Fruit fly (Drosophila melanogaster) whole organism, embryonic: ENCODE results near the gene CG5846.

Experiments
- B-H2 ChIP-seq: fragments of 200-800 bp; sonication (Bioruptor generic); optimal IDR thresholded peaks from 2 replicates; lab custom pipeline; 2018; ENCODE audit warnings: missing biosample characterization, mild to moderate bottlenecking, missing genetic modification characterization
- Blimp-1 ChIP-seq: fragments of 200-800 bp; sonication (Bioruptor generic); optimal IDR thresholded peaks from 3 replicates; lab custom pipeline; 2018; ENCODE audit warnings: missing biosample characterization, missing genetic modification characterization, mild to moderate bottlenecking, moderate library complexity, missing genetic modification reagents
- CG10366 ChIP-seq: fragments of 200-800 bp; sonication (Bioruptor generic); IDR thresholded peaks from 2 replicates; pipeline ENCODE4 v1.3.6; 2022; ENCODE audit warnings: missing biosample characterization, missing genetic modification characterization
- CG13123 ChIP-seq: fragments of 200-800 bp; sonication (Bioruptor generic); optimal IDR thresholded peaks from 2 replicates; lab custom pipeline; 2016; ENCODE audit warnings: missing biosample characterization, missing genetic modification characterization
- CG14965 ChIP-seq: fragments of 200-800 bp; sonication (Bioruptor generic); optimal IDR thresholded peaks from 2 replicates; lab custom pipeline; 2016; ENCODE audit warnings: missing biosample characterization, missing genetic modification characterization, borderline replicate concordance
- CG17385 ChIP-seq: fragments of 200-800 bp; sonication (Bioruptor generic); optimal IDR thresholded peaks from 3 replicates; lab custom pipeline; 2018; ENCODE audit warnings: missing biosample characterization, mild to moderate bottlenecking, missing genetic modification characterization
- CG18011 ChIP-seq: fragments of 200-800 bp; sonication (Bioruptor generic); optimal IDR thresholded peaks from 2 replicates; lab custom pipeline; 2017; ENCODE audit warnings: missing biosample characterization, missing genetic modification characterization, mild to moderate bottlenecking, moderate library complexity, missing genotype
- CG18262 ChIP-seq: fragments of 200-800 bp; optimal IDR thresholded peaks from 3 replicates; lab custom pipeline; 2019; ENCODE audit warnings: missing biosample characterization, mild to moderate bottlenecking, missing genetic modification characterization, moderate library complexity
- CG3065 ChIP-seq: fragments of 200-800 bp; sonication (Bioruptor generic); optimal IDR thresholded peaks from 2 replicates; lab custom pipeline; 2016; ENCODE audit warnings: missing biosample characterization, missing genetic modification characterization
- CG32532 ChIP-seq: fragments of 200-800 bp; sonication (Bioruptor generic); IDR thresholded peaks from 2 replicates; pipeline ENCODE4 v1.3.6; 2022; ENCODE audit warnings: missing biosample characterization, missing genetic modification characterization
- CG4424 ChIP-seq: fragments of 200-800 bp; sonication (Bioruptor generic); optimal IDR thresholded peaks from 3 replicates; lab custom pipeline; 2016; ENCODE audit warnings: missing biosample characterization, missing genetic modification characterization
- CG6765 ChIP-seq: fragments of 200-800 bp; sonication (Bioruptor generic); optimal IDR thresholded peaks from 3 replicates; lab custom pipeline; 2017; ENCODE audit warnings: missing biosample characterization, mild to moderate bottlenecking, missing genetic modification characterization
- CG6791 ChIP-seq: fragments of 200-800 bp; sonication (Bioruptor generic); IDR thresholded peaks from 3 replicates; pipeline ENCODE4 v1.3.6; 2022; ENCODE audit warnings: missing biosample characterization, missing genetic modification characterization; ENCODE audit not compliant: partially characterized antibody
- CG7372 ChIP-seq: fragments of 200-800 bp; sonication (Bioruptor generic); IDR thresholded peaks from 2 replicates; pipeline ENCODE4 v1.3.6; 2022; ENCODE audit warnings: missing biosample characterization, missing genetic modification characterization
- CG7786 ChIP-seq: fragments of 200-800 bp; sonication (Bioruptor generic); optimal IDR thresholded peaks from 2 replicates; lab custom pipeline; 2016; ENCODE audit warnings: missing biosample characterization, missing genetic modification characterization
- CG8290 ChIP-seq, 3 experiments: fragments of 200-800 bp; sonication (Bioruptor generic); optimal IDR thresholded peaks; 2 replicates each; lab custom pipeline; 2016 to 2019; ENCODE audit warnings: missing biosample characterization in 3 of 3, missing genetic modification characterization in 3 of 3, mild to moderate bottlenecking in 2 of 3, moderate library complexity in 1 of 3
- Fer3 ChIP-seq: fragments of 200-800 bp; sonication (Bioruptor generic); optimal IDR thresholded peaks from 2 replicates; lab custom pipeline; 2018; ENCODE audit warnings: missing biosample characterization, mild to moderate bottlenecking, missing genetic modification characterization, moderate library complexity
- Gsc ChIP-seq: fragments of 200-800 bp; sonication (Bioruptor generic); IDR thresholded peaks from 2 replicates; pipeline ENCODE4 v1.3.6; 2022; ENCODE audit warnings: missing biosample characterization, missing genetic modification characterization
- Hey ChIP-seq: fragments of 200-800 bp; sonication (Bioruptor generic); optimal IDR thresholded peaks from 3 replicates; lab custom pipeline; 2018; ENCODE audit warnings: missing biosample characterization, mild to moderate bottlenecking, missing genetic modification characterization
- Lhr ChIP-seq: fragments of 200-800 bp; sonication (Bioruptor generic); optimal IDR thresholded peaks from 3 replicates; lab custom pipeline; 2017; ENCODE audit warnings: mild to moderate bottlenecking, missing biosample characterization, missing genetic modification reagents, missing genetic modification characterization
- Med ChIP-seq: fragments of 200-800 bp; sonication (Bioruptor generic); peaks from one replicate; lab custom pipeline; 2016; ENCODE audit warnings: missing biosample characterization, missing genetic modification characterization, mild to moderate bottlenecking, inconsistent platforms, moderate library complexity
- Sin3A ChIP-seq: fragments of >200 bp; optimal IDR thresholded peaks from 2 replicates; lab custom pipeline; 2018
- Ssrp ChIP-seq: fragments of 200-800 bp; sonication (Bioruptor generic); optimal IDR thresholded peaks from 2 replicates; lab custom pipeline; 2018; ENCODE audit warnings: missing biosample characterization, mild to moderate bottlenecking, missing genetic modification characterization, moderate library complexity
- Tbp ChIP-seq: fragments of >200 bp; optimal IDR thresholded peaks from 2 replicates; lab custom pipeline; 2018; ENCODE audit warnings: missing biosample characterization, missing genetic modification characterization
- Trl ChIP-seq, 3 experiments: fragments of >200 bp in 2 of 3; fragments of 200-800 bp in 1 of 3; sonication (Bioruptor generic) in 1 of 3; optimal IDR thresholded peaks; 2 replicates in 1 of 3; 3 replicates in 2 of 3; lab custom pipeline; 2016 to 2017; ENCODE audit warnings: missing biosample characterization in 1 of 3, missing genetic modification characterization in 1 of 3
- Vsx1 ChIP-seq: fragments of 200-800 bp; sonication (Bioruptor generic); optimal IDR thresholded peaks from 2 replicates; lab custom pipeline; 2017; ENCODE audit warnings: missing biosample characterization, mild to moderate bottlenecking, missing genetic modification characterization, missing genetic modification reagents
- al ChIP-seq: fragments of 200-800 bp; sonication (Bioruptor generic); IDR thresholded peaks from 2 replicates; pipeline ENCODE4 v1.3.6; 2022; ENCODE audit warnings: missing biosample characterization, missing genetic modification characterization
- ash1 ChIP-seq: fragments of 200-800 bp; sonication (Bioruptor generic); optimal IDR thresholded peaks from 2 replicates; lab custom pipeline; 2018; ENCODE audit warnings: missing biosample characterization, mild to moderate bottlenecking, missing genetic modification characterization
- btn ChIP-seq: fragments of 200-800 bp; sonication (Bioruptor generic); optimal IDR thresholded peaks from 2 replicates; lab custom pipeline; 2016; ENCODE audit warnings: missing biosample characterization, missing genetic modification characterization
- crp ChIP-seq, 2 experiments: fragments of 200-800 bp; sonication (Bioruptor generic); optimal IDR thresholded peaks; 2 replicates in 1 of 2; 3 replicates in 1 of 2; lab custom pipeline; 2017; ENCODE audit warnings: missing biosample characterization in 2 of 2, missing genetic modification characterization in 2 of 2, mild to moderate bottlenecking in 1 of 2, moderate library complexity in 1 of 2
- dimm ChIP-seq: fragments of 200-800 bp; sonication (Bioruptor generic); IDR thresholded peaks from 2 replicates; pipeline ENCODE4 v1.3.6; 2022; ENCODE audit warnings: missing biosample characterization, missing genetic modification characterization
- fru ChIP-seq: fragments of >200 bp; optimal IDR thresholded peaks from 2 replicates; lab custom pipeline; 2017
- gce ChIP-seq: fragments of 200-800 bp; sonication (Bioruptor generic); IDR thresholded peaks from 3 replicates; pipeline ENCODE4 v1.3.6; 2022; ENCODE audit warnings: missing biosample characterization, missing genetic modification characterization
- gt ChIP-seq: fragments of 200-800 bp; sonication (Bioruptor generic); IDR thresholded peaks from 2 replicates; pipeline ENCODE4 v1.3.6; 2022; ENCODE audit warnings: missing biosample characterization, missing genetic modification characterization
- hkb ChIP-seq, 2 experiments: fragments of 200-800 bp in 1 of 2; fragments of >200 bp in 1 of 2; sonication (Bioruptor generic) in 1 of 2; IDR thresholded peaks in 1 of 2; optimal IDR thresholded peaks in 1 of 2; 2 replicates each; pipeline versions ENCODE4 v1.3.6 to Lab custom; 2017 to 2022; ENCODE audit warnings: missing biosample characterization in 1 of 2, missing genetic modification characterization in 1 of 2
- jigr1 ChIP-seq: fragments of 200-800 bp; sonication (Bioruptor generic); IDR thresholded peaks from 3 replicates; pipeline ENCODE4 v1.3.6; 2022; ENCODE audit warnings: missing biosample characterization, missing genetic modification characterization
- jing ChIP-seq: fragments of 200-800 bp; sonication (Bioruptor generic); optimal IDR thresholded peaks from 2 replicates; lab custom pipeline; 2018; ENCODE audit warnings: missing biosample characterization, mild to moderate bottlenecking, missing genetic modification characterization
- lbe ChIP-seq: fragments of 200-800 bp; sonication (Bioruptor generic); optimal IDR thresholded peaks from 2 replicates; lab custom pipeline; 2016; ENCODE audit warnings: missing biosample characterization, mild to moderate bottlenecking, missing genetic modification characterization
- maf-S ChIP-seq: fragments of 200-800 bp; sonication (Bioruptor generic); optimal IDR thresholded peaks from 2 replicates; lab custom pipeline; 2016; ENCODE audit warnings: missing biosample characterization, missing genetic modification characterization
- mirr ChIP-seq: fragments of 200-800 bp; sonication (Bioruptor generic); optimal IDR thresholded peaks from 3 replicates; lab custom pipeline; 2018; ENCODE audit warnings: missing biosample characterization, mild to moderate bottlenecking, missing genetic modification characterization
- nmo ChIP-seq: fragments of 200-800 bp; sonication (Bioruptor generic); optimal IDR thresholded peaks from 2 replicates; lab custom pipeline; 2018; ENCODE audit warnings: missing biosample characterization, mild to moderate bottlenecking, missing genetic modification characterization, moderate library complexity
- pum ChIP-seq: fragments of 200-800 bp; sonication (Bioruptor generic); optimal IDR thresholded peaks from 2 replicates; lab custom pipeline; 2016; ENCODE audit warnings: missing biosample characterization, missing genetic modification characterization
- row ChIP-seq: fragments of 200-800 bp; sonication (Bioruptor generic); IDR thresholded peaks from 3 replicates; pipeline ENCODE4 v1.3.6; 2022; ENCODE audit warnings: missing biosample characterization, missing genetic modification characterization
- slou ChIP-seq: fragments of 200-800 bp; sonication (Bioruptor generic); optimal IDR thresholded peaks from 3 replicates; lab custom pipeline; 2016; ENCODE audit warnings: missing biosample characterization, missing genetic modification characterization
- sqz ChIP-seq: fragments of 200-800 bp; sonication (Bioruptor generic); optimal IDR thresholded peaks from 3 replicates; lab custom pipeline; 2018; ENCODE audit warnings: missing biosample characterization, mild to moderate bottlenecking, missing genetic modification characterization
- sr ChIP-seq: fragments of 200-800 bp; sonication (Bioruptor generic); IDR thresholded peaks from 3 replicates; pipeline ENCODE4 v1.3.6; 2022; ENCODE audit warnings: missing biosample characterization, missing genetic modification characterization
- stc ChIP-seq: fragments of 200-800 bp; sonication (Bioruptor generic); IDR thresholded peaks from 2 replicates; pipeline ENCODE4 v1.3.6; 2022; ENCODE audit warnings: missing biosample characterization, missing genetic modification characterization
- vfl ChIP-seq: fragments of 200-800 bp; sonication (Bioruptor generic); optimal IDR thresholded peaks from 2 replicates; lab custom pipeline; 2016; ENCODE audit warnings: missing biosample characterization, missing genetic modification characterization

CG5846 gene

DNA sequence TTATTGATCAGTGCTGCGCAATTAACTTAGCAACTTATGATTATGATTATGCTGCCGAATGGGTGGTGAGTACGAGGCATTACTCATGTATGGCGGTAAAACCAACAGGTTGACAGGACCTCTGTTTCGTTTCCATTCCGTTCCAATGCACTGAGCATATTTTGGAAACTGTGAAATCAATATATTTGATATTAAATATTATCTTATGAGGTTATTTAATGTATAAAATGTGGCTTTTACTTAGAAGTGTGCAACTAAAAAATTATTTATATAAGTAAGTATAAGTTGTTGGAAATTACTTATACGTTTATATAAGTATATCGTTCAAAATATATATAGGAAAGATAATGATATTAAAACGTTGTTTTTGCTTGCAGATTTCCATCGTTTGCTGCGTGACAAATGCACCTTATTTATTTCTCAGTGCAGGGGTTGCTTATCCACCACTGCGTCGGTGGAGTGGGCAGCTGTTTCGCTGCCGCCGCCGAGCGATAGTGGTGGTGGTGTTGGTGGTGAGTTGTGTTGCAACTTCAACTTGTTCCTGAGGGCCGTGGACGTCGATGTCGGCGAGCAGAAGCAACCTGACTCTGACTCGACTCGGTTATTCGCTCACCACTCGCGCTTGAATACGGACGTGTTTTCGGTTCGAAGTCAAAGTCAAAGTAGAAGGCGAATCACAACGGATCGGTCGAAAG, 27.2 kb upstream of the CG5846 start, which contains the start of gene bib (continued):
- TF ChIP-seq Trl (optimal IDR thresholded peaks at IDR 0.05; lab: Kevin White, UChicago) (no peak), Trl (GFP tag; optimal IDR thresholded peaks at IDR 0.05; lab: Kevin White, UChicago) (peak; percentile 24), sqz (GFP tag; lab: Kevin White, UChicago) (peak; percentile 78), dimm (GFP tag; lab: Robert Waterston, UW) (no peak), gt (0 out of 2 replicates have a peak, but pooled peaks have one; percentile 43), jigr1 (GFP tag; lab: Robert Waterston, UW) (0 out of 3 replicates have a peak, but pooled peaks have one; percentile 15), Hey (no peak), CG7372 (GFP tag; lab: Robert Waterston, UW) (no peak), CG18011 (GFP tag; lab: Kevin White, UChicago) (no peak), al (no peak), CG32532 (GFP tag; lab: Robert Waterston, UW) (peak; percentile 66; the same call in 1 of the 2 replicates), Sin3A (lab: Kevin White, UChicago) (no peak), CG6791 (GFP tag; lab: Robert Waterston, UW) (peak; percentile 43; the same call in 1 of the 3 replicates), vfl (peak; percentile 23), nmo (GFP tag; lab: Kevin White, UChicago) (peak; percentile 93), CG10366 (GFP tag; lab: Robert Waterston, UW) (peak; percentile 57; the same call in 1 of the 2 replicates), Ssrp (peak; percentile 86), maf-S (peak; percentile 1), CG13123 (GFP tag; lab: Kevin White, UChicago) (peak; percentile 65), stc (peak; percentile 68), B-H2 (GFP tag; lab: Kevin White, UChicago) (no peak), CG8290 (GFP tag; optimal IDR thresholded peaks at IDR 0.05; lab: Kevin White, UChicago) (peak; percentile 82), CG8290 (tag; optimal IDR thresholded peaks at IDR 0.05; lab: Kevin White, UChicago) (peak; percentile 22 to 89), Gsc (GFP tag; lab: Robert Waterston, UW) (no peak), jing (GFP tag; lab: Kevin White, UChicago) (peak; percentile 18), Tbp (GFP tag; lab: Kevin White, UChicago) (no peak), Vsx1 (peak; percentile 73), Med (peak; percentile 87), gce (no peak; the same call in 2 of the 3 replicates), CG17385 (GFP tag; lab: Kevin White, UChicago) (peak; percentile 81), pum (peak; percentile 6), CG14965 (GFP tag; lab: Kevin White, UChicago) (no peak), btn (GFP tag; lab: Kevin White, UChicago) (no peak), CG7786 (GFP tag; lab: Kevin White, UChicago) (peak; percentile 4), mirr (GFP tag; lab: Kevin White, UChicago) (peak; percentile 9), lbe (peak; percentile 82), Blimp-1 (GFP tag; lab: Kevin White, UChicago) (peak; percentile 86), ash1 (GFP tag; lab: Kevin White, UChicago) (no peak), CG4424 (GFP tag; lab: Kevin White, UChicago) (peak; percentile 90), sr (GFP tag; lab: Robert Waterston, UW) (peak; percentile 38; the same call in 1 of the 3 replicates), CG18262 (peak; percentile 96), Lhr (peak; percentile 71), crp (GFP tag; optimal IDR thresholded peaks at IDR 0.05; lab: Kevin White, UChicago) (peak in 1 of 2 experiments; percentile 38), slou (GFP tag; lab: Kevin White, UChicago) (peak; percentile 61), hkb (optimal IDR thresholded peaks at IDR 0.05; lab: Kevin White, UChicago) (no peak), hkb (GFP tag; IDR thresholded peaks at IDR 0.05; lab: Robert Waterston, UW) (peak; percentile 65), Fer3 (tag; lab: Kevin White, UChicago) (peak; percentile 54), fru (lab: Kevin White, UChicago) (no peak), CG6765 (GFP tag; lab: Kevin White, UChicago) (peak; percentile 47), CG3065 (GFP tag; lab: Kevin White, UChicago) (peak; percentile 51), row (peak; percentile 85)
